Worm (Caenorhabditis elegans): ENCODE results near the gene ncr-2.

- no peak for TF ChIP-seq him-1 (tag; optimal IDR thresholded peaks at IDR 0.05)
- no peak for TF ChIP-seq W03F9.2 (tag; optimal IDR thresholded peaks at IDR 0.05)
These were observed 17.9 kb upstream of the ncr-2 start for ce11 chrIII:8240247-8240646.

Data from whole organism, L4/young adult.